Worm (Caenorhabditis elegans): ENCODE data around the gene F59B10.5.

F59B10.5 gene

DNA sequence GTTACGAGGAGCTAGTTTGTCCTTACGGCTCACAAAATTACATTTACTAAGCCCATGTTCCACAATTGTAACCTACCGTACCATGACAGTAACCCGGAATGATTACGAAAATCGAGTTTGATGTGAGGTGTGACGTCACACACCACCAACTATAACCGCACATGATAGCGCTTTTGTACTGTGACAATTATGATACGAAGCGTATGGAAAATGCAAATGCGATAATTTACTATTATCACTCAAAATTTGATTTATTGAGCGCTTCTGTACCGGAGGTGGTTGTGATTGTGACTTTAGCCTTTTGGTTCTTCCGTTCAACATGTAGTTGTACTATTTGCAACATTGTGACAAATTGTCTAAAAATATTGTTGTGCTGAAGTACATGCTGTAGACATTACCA is 37.8 kb downstream of the F59B10.5 start:
- TF ChIP-seq eyg-1 (tag; optimal IDR thresholded peaks at IDR 0.05) (no peak), ceh-9 (tag; optimal IDR thresholded peaks at IDR 0.05) (no peak), ttx-3 (tag; optimal IDR thresholded peaks at IDR 0.05) (no peak), ceh-18 (tag; optimal IDR thresholded peaks at IDR 0.05) (no peak), pag-3 (tag; optimal IDR thresholded peaks at IDR 0.05; ENCODE audit: borderline replicate concordance) (no peak), C38D4.7 (GFP tag; optimal IDR thresholded peaks at IDR 0.05) (no peak), tbx-7 (tag; optimal IDR thresholded peaks at IDR 0.05) (no peak), pha-4 (tag; optimal IDR thresholded peaks at IDR 0.05) (no peak)

DNA sequence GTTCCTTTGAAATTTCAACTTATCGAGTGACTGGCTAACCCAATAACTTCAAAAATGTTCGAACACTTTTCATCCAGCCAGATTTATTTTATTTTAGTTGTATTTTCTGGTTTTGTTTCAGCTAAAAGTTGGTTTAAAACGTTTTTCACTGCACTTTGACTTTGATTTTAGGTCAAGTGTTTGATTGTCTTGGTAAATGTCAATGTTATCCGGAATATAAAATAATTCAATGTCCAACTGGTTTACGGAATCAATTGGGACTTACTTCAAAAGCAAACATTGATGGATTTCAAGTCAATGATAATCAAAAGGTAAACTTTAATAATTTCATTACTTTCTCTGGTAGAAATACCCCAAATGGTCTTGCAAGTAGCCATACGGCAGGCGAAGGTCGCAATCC is 39.6 kb downstream of the F59B10.5 start:
- TF ChIP-seq madf-2 (tag; optimal IDR thresholded peaks at IDR 0.05) (no peak), Y22D7AL.16 (tag; optimal IDR thresholded peaks at IDR 0.05) (no peak), zip-5 (tag; optimal IDR thresholded peaks at IDR 0.05) (no peak), nhr-11 (tag; optimal IDR thresholded peaks at IDR 0.05) (no peak), nhr-232 (tag; optimal IDR thresholded peaks at IDR 0.05) (no peak), eyg-1 (tag; optimal IDR thresholded peaks at IDR 0.05) (no peak), F13H6.1 (tag; optimal IDR thresholded peaks at IDR 0.05) (no peak), ceh-18 (tag; optimal IDR thresholded peaks at IDR 0.05) (no peak), ceh-31 (tag; optimal IDR thresholded peaks at IDR 0.05) (no peak), fax-1 (tag; optimal IDR thresholded peaks at IDR 0.05) (no peak), hlh-13 (GFP tag; optimal IDR thresholded peaks at IDR 0.05) (no peak)

DNA sequence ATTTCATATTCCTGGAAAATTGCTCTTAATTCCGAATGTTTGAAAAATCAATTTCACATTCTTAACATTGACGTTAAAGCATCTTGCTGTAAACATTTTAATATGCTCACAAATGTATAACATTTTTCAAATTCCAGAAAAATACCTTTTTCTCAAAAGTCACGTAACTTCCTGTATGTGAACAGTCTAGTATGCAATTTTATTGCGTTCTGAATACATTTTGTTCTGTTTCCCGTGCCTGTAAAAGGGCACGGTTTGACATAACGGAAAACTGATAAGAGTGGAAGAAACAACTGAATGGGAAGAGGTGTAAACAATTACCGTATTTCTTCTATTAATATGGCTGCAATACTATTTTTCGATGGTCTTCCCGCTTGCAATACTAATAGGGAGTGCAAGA is 40.6 kb downstream of the F59B10.5 start:
- no peak for TF ChIP-seq pha-2 (tag; optimal IDR thresholded peaks at IDR 0.05)
- TF ChIP-seq ttx-3 (tag; optimal IDR thresholded peaks at IDR 0.05): no peak
- TF ChIP-seq unc-42 (tag; optimal IDR thresholded peaks at IDR 0.05): no peak
- no peak for TF ChIP-seq sdc-2 (tag; optimal IDR thresholded peaks at IDR 0.05)
- no peak for TF ChIP-seq fkh-6 (tag; optimal IDR thresholded peaks at IDR 0.05)
- TF ChIP-seq dve-1 (tag; optimal IDR thresholded peaks at IDR 0.05): no peak
- TF ChIP-seq mec-3 (tag; optimal IDR thresholded peaks at IDR 0.05; ENCODE audit: borderline replicate concordance): no peak
- no peak for TF ChIP-seq ceh-18 (tag; optimal IDR thresholded peaks at IDR 0.05)
- no peak for TF ChIP-seq ceh-22 (tag; optimal IDR thresholded peaks at IDR 0.05)
- no peak for TF ChIP-seq zip-5 (tag; optimal IDR thresholded peaks at IDR 0.05)
- TF ChIP-seq ceh-30 (tag; optimal IDR thresholded peaks at IDR 0.05): no peak
- no peak for TF ChIP-seq dmd-4 (tag; optimal IDR thresholded peaks at IDR 0.05; ENCODE audit: borderline replicate concordance)
- TF ChIP-seq ceh-2 (tag; optimal IDR thresholded peaks at IDR 0.05): no peak
- no peak for TF ChIP-seq pros-1 (tag; optimal IDR thresholded peaks at IDR 0.05)
- no peak for TF ChIP-seq nhr-11 (tag; optimal IDR thresholded peaks at IDR 0.05)

DNA sequence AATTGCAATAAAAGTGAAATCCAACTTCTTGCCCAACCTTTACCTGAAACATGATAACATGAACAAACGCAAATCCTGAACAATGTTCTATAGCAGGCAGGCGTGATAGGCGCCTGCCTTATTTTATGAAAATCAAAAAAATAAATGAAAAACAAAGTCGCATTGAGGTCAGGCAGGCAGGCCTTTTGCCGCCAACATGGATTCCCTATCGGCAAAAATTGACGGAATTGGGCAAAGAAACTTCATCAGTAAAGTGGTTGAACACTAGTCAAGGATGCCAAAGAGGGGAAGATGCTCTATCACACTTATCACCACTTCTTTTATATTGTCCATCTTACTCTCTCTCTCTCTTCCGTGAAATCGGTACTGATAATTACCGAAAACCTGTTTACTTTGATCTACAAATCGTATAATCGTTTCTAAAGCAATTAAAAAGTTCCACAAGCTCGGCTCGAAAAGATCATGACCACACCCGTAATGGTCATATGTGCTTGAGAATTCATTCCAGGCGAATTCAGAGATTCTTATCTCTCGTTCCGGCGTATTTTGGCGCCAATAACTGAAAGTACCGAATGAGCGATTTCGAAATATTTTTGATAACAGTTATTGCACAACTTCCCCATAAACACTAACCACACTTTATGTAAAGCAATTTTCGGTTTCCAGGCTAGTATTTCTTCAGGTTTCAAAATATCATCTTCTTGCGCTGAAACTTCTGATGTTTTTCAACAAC is 41.5 kb downstream of the F59B10.5 start, which contains the start of the genes clec-60 and ZK666.11:
TSS of gene clec-60 (minus strand) at position 51 of the 733 bp plus-strand sequence.
TSS of gene ZK666.11 (plus strand) at position 699 of the 733 bp plus-strand sequence.
- TF ChIP-seq Y22D7AL.16 (tag; optimal IDR thresholded peaks at IDR 0.05): no peak
- TF ChIP-seq hlh-8 (tag; optimal IDR thresholded peaks at IDR 0.05): no peak
- no peak for TF ChIP-seq fkh-10 (GFP tag; optimal IDR thresholded peaks at IDR 0.05)
- no peak for TF ChIP-seq pax-1 (tag; optimal IDR thresholded peaks at IDR 0.05)
- TF ChIP-seq K09A11.1 (tag; optimal IDR thresholded peaks at IDR 0.05; ENCODE audit: insufficient read depth): no peak
- TF ChIP-seq fax-1 (tag; optimal IDR thresholded peaks at IDR 0.05): no peak
- no peak for TF ChIP-seq ztf-16 (tag; optimal IDR thresholded peaks at IDR 0.05)
- TF ChIP-seq ceh-14 (tag; optimal IDR thresholded peaks at IDR 0.05): no peak
- TF ChIP-seq elt-4 (tag; optimal IDR thresholded peaks at IDR 0.05): no peak
- TF ChIP-seq pat-9 (tag; optimal IDR thresholded peaks at IDR 0.05): no peak
- no peak for TF ChIP-seq pha-2 (tag; optimal IDR thresholded peaks at IDR 0.05)
- no peak for TF ChIP-seq K02D7.2 (tag; optimal IDR thresholded peaks at IDR 0.05)
- no peak for TF ChIP-seq sdc-2 (tag; optimal IDR thresholded peaks at IDR 0.05)
- no peak for TF ChIP-seq lin-11 (tag; optimal IDR thresholded peaks at IDR 0.05)
- no peak for TF ChIP-seq C08G9.2 (tag; optimal IDR thresholded peaks at IDR 0.05)
